Worm (Caenorhabditis elegans) whole organism, L2 larva: ENCODE measurements around the gene F36G9.15.

Source experiments
- nhr-10 ChIP-seq: sonication (generic microtip); optimal IDR thresholded peaks from 2 replicates; lab custom pipeline; 2017; ENCODE audit warnings: missing biosample characterization, missing genetic modification characterization
- nhr-77 ChIP-seq: fragments of 150-350 bp; optimal IDR thresholded peaks from 2 replicates; lab custom pipeline; 2014; ENCODE audit warnings: missing biosample characterization, missing genetic modification characterization

ce11 chrV:15943125-15943524, 44.8 kb downstream of the F36G9.15 start, which contains the start of gene srw-53:
- TF ChIP-seq nhr-10 (tag; lab: Kevin White, UChicago): no peak
- TF ChIP-seq nhr-77: no peak
